Worm (Caenorhabditis elegans) whole organism, L1 larva: ENCODE data around the gene F35F10.13.

Experiments
- C34B4.2 ChIP-seq: sonication (generic microtip); optimal IDR thresholded peaks from 2 replicates; lab custom pipeline; 2017; ENCODE audit warnings: mild to moderate bottlenecking, missing genetic modification characterization, missing compliant biosample characterization
- alr-1 ChIP-seq: fragments of 200-800 bp; sonication (Bioruptor generic); optimal IDR thresholded peaks from 2 replicates; lab custom pipeline; 2018; ENCODE audit warnings: borderline replicate concordance, mild to moderate bottlenecking, missing genetic modification characterization, missing compliant biosample characterization
- blmp-1 ChIP-seq: fragments of 150-350 bp; optimal IDR thresholded peaks from 2 replicates; lab custom pipeline; 2014; ENCODE audit warnings: missing biosample characterization, missing genetic modification characterization
- ceh-8 ChIP-seq: fragments of 200-800 bp; sonication (Bioruptor generic); optimal IDR thresholded peaks from 2 replicates; lab custom pipeline; 2018; ENCODE audit warnings: mild to moderate bottlenecking, missing genetic modification characterization, moderate library complexity, missing compliant biosample characterization
- ceh-88 ChIP-seq: fragments of 200-800 bp; sonication (Bioruptor generic); IDR thresholded peaks from 2 replicates; pipeline ENCODE4 v1.3.6; 2022; ENCODE audit warnings: missing genetic modification characterization, missing compliant biosample characterization
- dpl-1 ChIP-seq, 3 experiments: fragments of 150-350 bp in 2 of 3; sonication (generic microtip) in 1 of 3; optimal IDR thresholded peaks; 2 replicates each; lab custom pipeline; 2014 to 2017; ENCODE audit warnings: missing biosample characterization in 3 of 3, missing genetic modification characterization in 3 of 3, missing genetic modification reagents in 3 of 3
- efl-1 ChIP-seq, 4 experiments: fragments of 150-350 bp; optimal IDR thresholded peaks in 3 of 4; peaks in 1 of 4; 1 replicate in 1 of 4; 2 replicates in 3 of 4; lab custom pipeline; 2014; ENCODE audit warnings: missing biosample characterization in 2 of 4, missing genetic modification characterization in 2 of 4, missing genetic modification reagents in 2 of 4
- egl-13 ChIP-seq: sonication (generic microtip); optimal IDR thresholded peaks from 2 replicates; lab custom pipeline; 2016; ENCODE audit warnings: missing genotype, missing genetic modification reagents, missing genetic modification characterization, missing compliant biosample characterization
- fkh-10 ChIP-seq: sonication (generic microtip); optimal IDR thresholded peaks from 2 replicates; lab custom pipeline; 2017; ENCODE audit warnings: missing biosample characterization, missing genetic modification reagents, missing genetic modification characterization
- fkh-4 ChIP-seq: sonication (generic microtip); optimal IDR thresholded peaks from 2 replicates; lab custom pipeline; 2016; ENCODE audit warnings: missing compliant biosample characterization, missing genetic modification characterization, borderline replicate concordance
- fos-1 ChIP-seq: fragments of 150-350 bp; optimal IDR thresholded peaks from 2 replicates; lab custom pipeline; 2014; ENCODE audit warnings: missing biosample characterization, missing genetic modification characterization
- grh-1 ChIP-seq: fragments of 200-800 bp; sonication (Bioruptor generic); IDR thresholded peaks from 2 replicates; pipeline ENCODE4 v1.3.6; 2022; ENCODE audit warnings: missing genetic modification reagents, missing genetic modification characterization, missing compliant biosample characterization
- hlh-17 ChIP-seq: fragments of 200-800 bp; sonication (Bioruptor generic); optimal IDR thresholded peaks from 2 replicates; lab custom pipeline; 2018; ENCODE audit warnings: missing genetic modification characterization, mild to moderate bottlenecking, missing compliant biosample characterization, moderate library complexity, borderline replicate concordance
- hpl-2 ChIP-seq: fragments of 150-350 bp; optimal IDR thresholded peaks from 2 replicates; lab custom pipeline; 2014; ENCODE audit warnings: missing biosample characterization, missing genetic modification reagents, missing genetic modification characterization
- irx-1 ChIP-seq: sonication (generic microtip); optimal IDR thresholded peaks from 2 replicates; lab custom pipeline; 2016; ENCODE audit warnings: missing genetic modification characterization, missing compliant biosample characterization
- isw-1 ChIP-seq: fragments of 200-800 bp; sonication (Bioruptor generic); IDR thresholded peaks from 2 replicates; pipeline ENCODE4 v1.3.6; 2022; ENCODE audit warnings: missing genetic modification characterization, missing compliant biosample characterization
- lin-13 ChIP-seq: fragments of 150-350 bp; optimal IDR thresholded peaks from 2 replicates; lab custom pipeline; 2014; ENCODE audit warnings: missing biosample characterization, missing genetic modification reagents, missing genetic modification characterization
- lin-14 ChIP-seq: fragments of 200-800 bp; sonication (Bioruptor generic); optimal IDR thresholded peaks from 2 replicates; lab custom pipeline; 2018; ENCODE audit warnings: mild to moderate bottlenecking, missing genetic modification characterization, moderate library complexity, missing compliant biosample characterization
- lin-35 ChIP-seq, 2 experiments: fragments of 150-350 bp; optimal IDR thresholded peaks; 2 replicates each; lab custom pipeline; 2014; ENCODE audit warnings: missing biosample characterization in 2 of 2, missing genetic modification characterization in 2 of 2, missing genetic modification reagents in 2 of 2
- lsy-2 ChIP-seq, 2 experiments: fragments of 150-350 bp; optimal IDR thresholded peaks; 2 replicates each; lab custom pipeline; 2014; ENCODE audit warnings: missing biosample characterization in 2 of 2, missing genetic modification characterization in 2 of 2
- mdl-1 ChIP-seq, 2 experiments: fragments of 150-350 bp; optimal IDR thresholded peaks; 2 replicates each; lab custom pipeline; 2014 to 2017; ENCODE audit warnings: missing biosample characterization in 2 of 2, missing genetic modification characterization in 2 of 2, inconsistent platforms in 1 of 2
- mef-2 ChIP-seq: fragments of 150-350 bp; optimal IDR thresholded peaks from 2 replicates; lab custom pipeline; 2014; ENCODE audit warnings: missing biosample characterization, missing genetic modification characterization
- nhr-11 ChIP-seq: fragments of 150-350 bp; optimal IDR thresholded peaks from 2 replicates; lab custom pipeline; 2014; ENCODE audit warnings: missing biosample characterization, missing genetic modification characterization
- nhr-19 ChIP-seq: fragments of 200-800 bp; sonication (Bioruptor generic); conservative IDR thresholded peaks from 2 replicates; pipeline ENCODE4 v1.3.6; 2022; ENCODE audit warnings: missing genetic modification characterization, missing compliant biosample characterization
- nhr-20 ChIP-seq: sonication (generic microtip); optimal IDR thresholded peaks from 2 replicates; lab custom pipeline; 2016; ENCODE audit warnings: mild to moderate bottlenecking, missing genetic modification characterization, missing compliant biosample characterization
- nhr-237 ChIP-seq: fragments of 150-350 bp; optimal IDR thresholded peaks from 2 replicates; lab custom pipeline; 2014; ENCODE audit warnings: missing biosample characterization, missing genetic modification characterization
- nhr-28 ChIP-seq: fragments of 150-350 bp; optimal IDR thresholded peaks from 2 replicates; lab custom pipeline; 2014; ENCODE audit warnings: missing biosample characterization, missing genetic modification characterization
- nhr-71 ChIP-seq: sonication (generic microtip); optimal IDR thresholded peaks from 2 replicates; lab custom pipeline; 2016; ENCODE audit warnings: mild to moderate bottlenecking, missing genetic modification characterization, moderate library complexity, missing compliant biosample characterization
- nhr-84 ChIP-seq: sonication (generic microtip); optimal IDR thresholded peaks from 2 replicates; lab custom pipeline; 2017; ENCODE audit warnings: missing biosample characterization, missing genetic modification characterization
- nhr-90 ChIP-seq: sonication (generic microtip); optimal IDR thresholded peaks from 2 replicates; lab custom pipeline; 2016; ENCODE audit warnings: mild to moderate bottlenecking, missing genetic modification characterization, missing compliant biosample characterization; ENCODE audit not compliant: poor library complexity
- pqm-1 ChIP-seq: sonication (generic microtip); optimal IDR thresholded peaks from 3 replicates; lab custom pipeline; 2017; ENCODE audit warnings: missing biosample characterization, missing genetic modification characterization
- rnt-1 ChIP-seq: sonication (generic microtip); optimal IDR thresholded peaks from 2 replicates; lab custom pipeline; 2016; ENCODE audit warnings: mild to moderate bottlenecking, missing genetic modification characterization, moderate library complexity, missing compliant biosample characterization
- snpc-4 ChIP-seq: fragments of 150-350 bp; optimal IDR thresholded peaks from 2 replicates; lab custom pipeline; 2014; ENCODE audit warnings: missing biosample characterization, missing genetic modification characterization
- swsn-7 ChIP-seq: sonication (generic microtip); optimal IDR thresholded peaks from 2 replicates; lab custom pipeline; 2016; ENCODE audit warnings: missing genetic modification characterization, missing compliant biosample characterization
- tlp-1 ChIP-seq: fragments of 150-350 bp; optimal IDR thresholded peaks from 2 replicates; lab custom pipeline; 2014; ENCODE audit warnings: missing biosample characterization, missing genetic modification characterization
- unc-130 ChIP-seq: fragments of 150-350 bp; optimal IDR thresholded peaks from 2 replicates; lab custom pipeline; 2017; ENCODE audit warnings: missing biosample characterization, missing genetic modification characterization, inconsistent platforms
- unc-62 ChIP-seq: fragments of 150-350 bp; optimal IDR thresholded peaks from 2 replicates; lab custom pipeline; 2014; ENCODE audit warnings: missing biosample characterization, missing genetic modification reagents, missing genetic modification characterization
- vab-15 ChIP-seq: sonication (generic microtip); optimal IDR thresholded peaks from 2 replicates; lab custom pipeline; 2017; ENCODE audit warnings: missing genotype, mild to moderate bottlenecking, missing genetic modification characterization, missing compliant biosample characterization

The F35F10.13 gene

DNA sequence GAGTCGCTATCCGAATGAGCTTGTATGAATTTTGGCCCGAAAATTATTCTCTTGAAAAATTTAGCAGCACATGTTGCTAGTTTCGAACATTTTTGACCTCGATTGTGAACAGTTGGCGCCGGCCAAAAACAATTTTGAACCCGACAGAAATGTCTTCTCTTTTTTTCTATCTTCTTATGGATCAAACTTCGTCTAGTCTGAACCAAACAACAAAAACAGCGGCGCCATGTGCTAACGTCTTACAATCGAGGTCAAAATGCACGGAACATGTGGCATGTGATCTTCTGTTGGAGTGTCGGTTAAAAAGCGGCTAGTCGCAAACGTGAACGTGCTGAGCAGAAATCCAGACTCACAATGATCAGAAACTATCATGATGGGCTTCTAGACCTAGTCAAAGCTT is 42.7 kb downstream of the F35F10.13 start:
- no peak for TF ChIP-seq nhr-237 (tag; lab: Kevin White, UChicago)
- TF ChIP-seq nhr-20 (tag; lab: Kevin White, UChicago), result peak; percentile 29
- TF ChIP-seq lin-14 (GFP tag; lab: Kevin White, UChicago), result peak; percentile 75
- TF ChIP-seq grh-1 (GFP tag; lab: Robert Waterston, UW), result no peak
- peak; percentile 71 for TF ChIP-seq nhr-71 (tag; lab: Kevin White, UChicago)
- TF ChIP-seq fos-1 (tag; lab: Kevin White, UChicago), result no peak
- TF ChIP-seq nhr-19 (GFP tag; lab: Robert Waterston, UW), result peak; percentile 33; the same call in 1 of the 2 replicates
- TF ChIP-seq rnt-1 (tag; lab: Kevin White, UChicago), result peak; percentile 49

- TF ChIP-seq nhr-84 (tag; lab: Kevin White, UChicago), result no peak
- no peak for TF ChIP-seq ceh-8 (GFP tag; lab: Kevin White, UChicago)
- TF ChIP-seq lin-35 (GFP tag; optimal IDR thresholded peaks at IDR 0.05; lab: Kevin White, UChicago), result no peak
- no peak for TF ChIP-seq irx-1 (tag; lab: Kevin White, UChicago)
- TF ChIP-seq nhr-28 (tag; lab: Kevin White, UChicago), result no peak
- no peak for TF ChIP-seq nhr-90 (tag; lab: Kevin White, UChicago)
- TF ChIP-seq hpl-2 (GFP tag; lab: Kevin White, UChicago), result no peak
Measured at ce11 chrV:3275033-3275432, 43.8 kb downstream of the F35F10.13 start, which contains the start of gene T28A11.3. Gene T28A11.3 (plus strand): TSS chrV:3275333.

DNA sequence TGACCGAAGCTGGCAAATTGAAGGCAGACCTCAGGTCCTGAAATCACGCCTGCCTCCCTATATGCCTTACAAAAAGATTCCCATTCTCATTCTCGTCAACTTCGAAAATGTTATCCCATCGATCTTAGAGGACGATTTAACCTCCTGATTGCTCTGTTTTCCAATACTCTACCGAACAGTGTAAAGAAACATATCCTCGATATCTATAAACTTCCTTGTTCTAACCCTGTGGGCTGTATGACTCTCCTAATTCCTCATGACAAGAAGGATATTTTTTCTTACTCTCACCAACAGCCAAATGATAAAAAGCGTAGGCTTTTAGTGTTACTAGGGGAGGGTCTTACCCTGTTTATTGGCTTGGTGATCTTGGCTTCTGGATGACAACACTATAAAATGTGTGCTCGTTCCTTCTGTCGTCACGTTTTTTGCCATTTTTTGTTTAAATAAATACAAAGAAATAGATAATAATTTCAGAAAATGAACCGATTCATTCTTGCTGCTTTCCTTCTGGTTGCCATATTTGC is 45.2 kb downstream of the F35F10.13 start, which contains the start of gene T28A11.4:
T28A11.4 (plus strand) TSS at position 474 of the 524 bp plus-strand sequence.
- TF ChIP-seq mdl-1 (tag; optimal IDR thresholded peaks at IDR 0.05; lab: Kevin White, UChicago) (no peak), unc-130 (no peak), ceh-88 (GFP tag; lab: Robert Waterston, UW) (no peak), snpc-4 (tag; lab: Kevin White, UChicago) (no peak), pqm-1 (tag; lab: Kevin White, UChicago) (no peak), lsy-2 (tag; optimal IDR thresholded peaks at IDR 0.05; lab: Kevin White, UChicago) (no peak), nhr-11 (no peak), C34B4.2 (tag; lab: Kevin White, UChicago) (no peak), alr-1 (tag; lab: Kevin White, UChicago) (no peak), tlp-1 (tag; lab: Kevin White, UChicago) (no peak), mef-2 (tag; lab: Kevin White, UChicago) (no peak), fos-1 (tag; lab: Kevin White, UChicago) (no peak), swsn-7 (tag; lab: Kevin White, UChicago) (no peak), isw-1 (no peak), egl-13 (tag; lab: Kevin White, UChicago) (no peak)

DNA sequence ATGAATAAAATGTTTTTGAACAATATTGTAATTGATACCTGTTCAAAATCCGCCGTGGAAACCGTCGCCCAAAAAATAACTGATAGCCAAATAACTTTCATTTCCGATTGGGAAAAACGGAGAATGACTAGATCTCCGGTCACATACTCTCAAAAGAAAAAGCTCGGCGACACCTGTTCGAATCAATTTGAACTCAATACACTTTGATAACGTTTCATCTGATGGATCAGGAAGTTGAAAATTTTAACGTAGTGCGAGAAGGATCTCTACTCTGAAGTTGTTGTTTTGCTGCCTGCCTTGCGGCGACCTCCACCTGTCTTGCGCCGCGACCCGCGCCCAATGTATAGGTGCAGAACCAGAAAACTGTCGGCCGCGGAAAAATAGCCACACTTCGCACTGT is 45.7 kb downstream of the F35F10.13 start, which contains the start of gene T28A11.20:
T28A11.20 (minus strand) TSS at position 101 of the 400 bp plus-strand sequence.
- TF ChIP-seq fkh-10 (GFP tag; lab: Kevin White, UChicago), result no peak
- no peak for TF ChIP-seq efl-1 (optimal IDR thresholded peaks at IDR 0.05; lab: Kevin White, UChicago)
- TF ChIP-seq efl-1 (GFP tag; optimal IDR thresholded peaks at IDR 0.05 in 1 of 2; lab: Kevin White, UChicago), result peak in 1 of 2 experiments; percentile 70

DNA sequence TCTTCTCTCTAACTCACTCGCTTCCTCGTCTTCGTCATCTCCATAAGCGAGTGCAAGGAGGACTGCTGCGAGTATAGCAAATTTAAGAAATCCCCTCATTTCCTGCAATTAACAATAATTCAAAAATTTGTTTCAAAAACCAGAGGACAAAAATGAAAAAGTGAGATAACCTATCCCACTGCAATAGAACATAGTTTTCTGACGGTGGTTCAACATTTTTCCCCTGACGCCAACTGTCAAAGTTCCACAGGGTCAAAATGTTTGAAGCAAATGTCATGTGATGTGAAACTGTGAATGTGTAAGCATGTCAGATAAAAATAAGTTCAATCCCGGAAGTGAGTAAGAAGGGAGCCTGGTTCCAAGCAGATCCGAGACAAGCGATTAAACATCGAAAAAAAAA is 49.5 kb downstream of the F35F10.13 start, which contains the start of gene T28A11.19:
T28A11.19 (minus strand) TSS at position 108 of the 400 bp plus-strand sequence.
- TF ChIP-seq unc-62 (GFP tag; lab: Kevin White, UChicago) (no peak), fkh-4 (tag; lab: Kevin White, UChicago) (no peak), dpl-1 (GFP tag; optimal IDR thresholded peaks at IDR 0.05; lab: Kevin White, UChicago) (no peak), rnt-1 (tag; lab: Kevin White, UChicago) (peak; percentile 16), hlh-17 (GFP tag; lab: Kevin White, UChicago) (no peak), blmp-1 (tag; lab: Kevin White, UChicago) (no peak), lin-13 (GFP tag; lab: Kevin White, UChicago) (no peak), vab-15 (no peak)
